Worm (Caenorhabditis elegans): ENCODE measurements around the gene gpb-1.

DNA sequence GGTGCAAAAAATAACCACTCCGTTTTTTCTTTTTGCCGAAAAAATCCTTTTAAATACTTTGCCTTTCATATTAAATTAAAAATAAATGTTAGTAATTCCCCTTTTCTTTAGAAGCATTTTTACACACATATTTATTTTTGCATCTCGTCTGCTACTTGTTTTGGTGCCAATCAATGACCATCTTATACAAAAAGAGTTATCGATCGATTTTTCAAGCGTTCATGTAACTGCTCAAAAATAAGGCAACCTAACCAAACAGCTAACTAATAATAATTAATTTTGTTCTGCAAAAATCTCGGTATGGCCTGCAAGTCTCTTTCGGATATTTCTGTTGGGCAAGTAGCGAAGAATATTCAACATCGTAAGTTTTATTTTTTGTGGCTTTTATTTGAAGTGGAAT, 18.1 kb upstream of the gpb-1 start, which contains the start of gene F44E5.2:
- TF ChIP-seq him-1 (tag; optimal IDR thresholded peaks at IDR 0.05) (no peak), W03F9.2 (tag; optimal IDR thresholded peaks at IDR 0.05) (no peak), dao-5 (tag; optimal IDR thresholded peaks at IDR 0.05) (no peak)
